Worm (Caenorhabditis elegans): ENCODE results near the gene srbc-41.

DNA sequence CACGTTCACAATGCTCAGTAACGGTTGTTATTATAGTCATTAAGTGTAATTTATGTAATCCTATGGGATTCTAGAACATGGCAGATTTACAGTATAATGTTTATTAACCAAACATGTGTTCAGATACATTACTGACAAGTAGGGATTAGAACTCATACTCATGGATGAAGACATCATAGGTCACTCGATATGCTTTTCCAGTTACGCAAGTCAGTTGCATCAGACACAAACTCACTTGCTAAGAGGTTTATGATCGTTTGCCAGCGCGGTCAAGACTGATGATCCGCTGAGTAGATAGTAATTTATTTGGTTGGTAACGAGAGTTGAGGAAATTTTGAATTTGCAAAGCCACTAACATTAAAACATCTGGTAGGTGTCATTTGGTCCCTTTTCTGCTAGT lies 40.0 kb downstream of the srbc-41 start:
- TF ChIP-seq ztf-11 (tag; optimal IDR thresholded peaks at IDR 0.05) (no peak), lin-32 (GFP tag; optimal IDR thresholded peaks at IDR 0.05) (no peak), snpc-4 (tag; optimal IDR thresholded peaks at IDR 0.05) (no peak), lsy-2 (tag; optimal IDR thresholded peaks at IDR 0.05) (no peak), blmp-1 (tag; optimal IDR thresholded peaks at IDR 0.05) (no peak), nhr-76 (tag; optimal IDR thresholded peaks at IDR 0.05) (no peak), nhr-12 (tag; optimal IDR thresholded peaks at IDR 0.05) (no peak), ces-1 (GFP tag; optimal IDR thresholded peaks at IDR 0.05) (no peak), pha-4 (tag; optimal IDR thresholded peaks at IDR 0.05) (no peak), ceh-43 (GFP tag; optimal IDR thresholded peaks at IDR 0.05) (no peak), nhr-28 (tag; optimal IDR thresholded peaks at IDR 0.05) (no peak), unc-62 (GFP tag; optimal IDR thresholded peaks at IDR 0.05) (no peak), tbx-8 (GFP tag; optimal IDR thresholded peaks at IDR 0.05) (no peak)
